Fruit fly (Drosophila melanogaster) whole organism, embryonic: ENCODE data around the gene ZnT63C.

ENCODE experiments used
- Blimp-1 ChIP-seq: fragments of 200-800 bp; sonication (Bioruptor generic); optimal IDR thresholded peaks from 3 replicates; lab custom pipeline; 2018; ENCODE audit warnings: missing biosample characterization, missing genetic modification characterization, mild to moderate bottlenecking, moderate library complexity, missing genetic modification reagents
- CG1024 ChIP-seq: fragments of 200-800 bp; sonication (Bioruptor generic); IDR thresholded peaks from 2 replicates; pipeline ENCODE4 v1.3.6; 2022; ENCODE audit warnings: missing biosample characterization, missing genetic modification characterization
- CG11504 ChIP-seq: fragments of 200-800 bp; sonication (Bioruptor generic); optimal IDR thresholded peaks from 3 replicates; lab custom pipeline; 2019; ENCODE audit warnings: missing biosample characterization, mild to moderate bottlenecking, missing genetic modification characterization, moderate library complexity
- CG12391 ChIP-seq: fragments of 200-800 bp; sonication (Bioruptor generic); optimal IDR thresholded peaks from 3 replicates; lab custom pipeline; 2018; ENCODE audit warnings: missing biosample characterization, mild to moderate bottlenecking, missing genetic modification characterization, moderate library complexity
- CG12659 ChIP-seq: fragments of 200-800 bp; sonication (Bioruptor generic); optimal IDR thresholded peaks from 3 replicates; lab custom pipeline; 2017; ENCODE audit warnings: mild to moderate bottlenecking, missing biosample characterization, missing genetic modification reagents, missing genetic modification characterization
- CG14441 ChIP-seq: fragments of 200-800 bp; sonication (Bioruptor generic); IDR thresholded peaks from 2 replicates; pipeline ENCODE4 v1.3.6; 2022; ENCODE audit warnings: missing biosample characterization, missing genetic modification characterization
- CG15269 ChIP-seq: fragments of 200-800 bp; sonication (Bioruptor generic); optimal IDR thresholded peaks from 2 replicates; lab custom pipeline; 2018; ENCODE audit warnings: missing biosample characterization, mild to moderate bottlenecking, missing genetic modification characterization, moderate library complexity
- CG17568 ChIP-seq: fragments of 200-800 bp; sonication (Bioruptor generic); optimal IDR thresholded peaks from 2 replicates; lab custom pipeline; 2018; ENCODE audit warnings: missing biosample characterization, mild to moderate bottlenecking, missing genetic modification characterization, moderate library complexity
- CG2116 ChIP-seq: fragments of 200-800 bp; sonication (Bioruptor generic); optimal IDR thresholded peaks from 3 replicates; lab custom pipeline; 2018; ENCODE audit warnings: missing biosample characterization, mild to moderate bottlenecking, missing genetic modification characterization
- CG2120 ChIP-seq: fragments of 200-800 bp; sonication (Bioruptor generic); optimal IDR thresholded peaks from 3 replicates; lab custom pipeline; 2016; ENCODE audit warnings: missing biosample characterization, missing genetic modification characterization
- CG2199 ChIP-seq: fragments of 200-800 bp; sonication (Bioruptor generic); IDR thresholded peaks from 3 replicates; pipeline ENCODE4 v1.3.6; 2022; ENCODE audit warnings: missing biosample characterization, missing genetic modification characterization
- CG2678 ChIP-seq: fragments of 200-800 bp; sonication (Bioruptor generic); optimal IDR thresholded peaks from 3 replicates; lab custom pipeline; 2019; ENCODE audit warnings: missing biosample characterization, mild to moderate bottlenecking, missing genetic modification characterization, moderate library complexity
- CG30403 ChIP-seq: fragments of 200-800 bp; sonication (Bioruptor generic); optimal IDR thresholded peaks from 3 replicates; lab custom pipeline; 2016; ENCODE audit warnings: missing biosample characterization, missing genetic modification characterization
- CG32532 ChIP-seq: fragments of 200-800 bp; sonication (Bioruptor generic); IDR thresholded peaks from 2 replicates; pipeline ENCODE4 v1.3.6; 2022; ENCODE audit warnings: missing biosample characterization, missing genetic modification characterization
- CG3726 ChIP-seq: fragments of 200-800 bp; sonication (Bioruptor generic); IDR thresholded peaks from 3 replicates; pipeline ENCODE4, ENCODE4 v1.3.6; 2022; ENCODE audit warnings: missing biosample characterization, missing genetic modification characterization
- CG3995 ChIP-seq: fragments of 200-800 bp; sonication (Bioruptor generic); optimal IDR thresholded peaks from 3 replicates; lab custom pipeline; 2016; ENCODE audit warnings: missing biosample characterization, missing genetic modification characterization
- CG42726 ChIP-seq: fragments of 200-800 bp; sonication (Bioruptor generic); IDR thresholded peaks from 2 replicates; pipeline ENCODE4 v1.3.6; 2022; ENCODE audit warnings: missing biosample characterization, missing genetic modification characterization; ENCODE audit not compliant: partially characterized antibody
- CG4360 ChIP-seq: fragments of 200-800 bp; sonication (Bioruptor generic); IDR thresholded peaks from 2 replicates; pipeline ENCODE4 v1.3.6; 2022; ENCODE audit warnings: missing biosample characterization, missing genetic modification characterization
- CG6272 ChIP-seq: fragments of 200-800 bp; sonication (Bioruptor generic); IDR thresholded peaks from 2 replicates; pipeline ENCODE4 v1.3.6; 2022; ENCODE audit warnings: missing biosample characterization, missing genetic modification characterization
- CG7963 ChIP-seq: fragments of 200-800 bp; sonication (Bioruptor generic); IDR thresholded peaks from 3 replicates; pipeline ENCODE4 v1.3.6; 2022; ENCODE audit warnings: missing biosample characterization, missing genetic modification characterization; ENCODE audit not compliant: partially characterized antibody
- CG8290 ChIP-seq, 3 experiments: fragments of 200-800 bp; sonication (Bioruptor generic); optimal IDR thresholded peaks; 2 replicates each; lab custom pipeline; 2016 to 2019; ENCODE audit warnings: missing biosample characterization in 3 of 3, missing genetic modification characterization in 3 of 3, mild to moderate bottlenecking in 2 of 3, moderate library complexity in 1 of 3
- Camta ChIP-seq: fragments of 200-800 bp; sonication (Bioruptor generic); optimal IDR thresholded peaks from 2 replicates; lab custom pipeline; 2016; ENCODE audit warnings: missing biosample characterization, missing genetic modification characterization
- Drgx ChIP-seq: fragments of 200-800 bp; sonication (Bioruptor generic); IDR thresholded peaks from 2 replicates; pipeline ENCODE4 v1.3.6; 2022; ENCODE audit warnings: missing biosample characterization, missing genetic modification characterization
- HmgD ChIP-seq: fragments of 200-800 bp; sonication (Bioruptor generic); optimal IDR thresholded peaks from 3 replicates; lab custom pipeline; 2016; ENCODE audit warnings: missing biosample characterization, missing genetic modification characterization
- Hr78 ChIP-seq, 2 experiments: fragments of 200-800 bp in 1 of 2; fragments of >200 bp in 1 of 2; sonication (Bioruptor generic) in 1 of 2; optimal IDR thresholded peaks; 2 replicates each; lab custom pipeline; 2017 to 2019; ENCODE audit warnings: missing biosample characterization in 2 of 2, missing genetic modification characterization in 2 of 2, mild to moderate bottlenecking in 1 of 2, moderate library complexity in 1 of 2
- MTF-1 ChIP-seq: fragments of 200-800 bp; sonication (Bioruptor generic); optimal IDR thresholded peaks from 2 replicates; lab custom pipeline; 2018; ENCODE audit warnings: missing biosample characterization, mild to moderate bottlenecking, missing genetic modification characterization, borderline replicate concordance
- Myb ChIP-seq: fragments of 200-800 bp; sonication (Bioruptor generic); optimal IDR thresholded peaks from 2 replicates; lab custom pipeline; 2016; ENCODE audit warnings: missing biosample characterization, missing genetic modification characterization
- Pdp1 ChIP-seq, 2 experiments: fragments of 200-800 bp; sonication (Bioruptor generic); optimal IDR thresholded peaks; 3 replicates each; lab custom pipeline; 2016; ENCODE audit warnings: missing biosample characterization in 2 of 2, missing genetic modification characterization in 2 of 2, mild to moderate bottlenecking in 1 of 2, moderate library complexity in 1 of 2
- Poxn ChIP-seq: fragments of 200-800 bp; sonication (Bioruptor generic); IDR thresholded peaks from 2 replicates; pipeline ENCODE4 v1.3.6; 2022; ENCODE audit warnings: missing biosample characterization, missing genetic modification characterization
- Ptx1 ChIP-seq: fragments of 200-800 bp; sonication (Bioruptor generic); IDR thresholded peaks from 2 replicates; pipeline ENCODE4 v1.3.6; 2022; ENCODE audit warnings: missing biosample characterization, missing genetic modification characterization
- Ssrp ChIP-seq: fragments of 200-800 bp; sonication (Bioruptor generic); optimal IDR thresholded peaks from 2 replicates; lab custom pipeline; 2018; ENCODE audit warnings: missing biosample characterization, mild to moderate bottlenecking, missing genetic modification characterization, moderate library complexity
- ash1 ChIP-seq: fragments of 200-800 bp; sonication (Bioruptor generic); optimal IDR thresholded peaks from 2 replicates; lab custom pipeline; 2018; ENCODE audit warnings: missing biosample characterization, mild to moderate bottlenecking, missing genetic modification characterization
- btn ChIP-seq: fragments of 200-800 bp; sonication (Bioruptor generic); optimal IDR thresholded peaks from 2 replicates; lab custom pipeline; 2016; ENCODE audit warnings: missing biosample characterization, missing genetic modification characterization
- crol ChIP-seq: fragments of 200-800 bp; sonication (Bioruptor generic); IDR thresholded peaks from 2 replicates; pipeline ENCODE4 v1.3.6; 2022; ENCODE audit warnings: missing biosample characterization, missing genetic modification characterization
- dysf ChIP-seq: fragments of 200-800 bp; sonication (Bioruptor generic); IDR thresholded peaks from 3 replicates; pipeline ENCODE4 v1.3.6; 2022; ENCODE audit warnings: missing biosample characterization, missing genetic modification characterization
- ems ChIP-seq: fragments of 200-800 bp; sonication (Bioruptor generic); optimal IDR thresholded peaks from 3 replicates; lab custom pipeline; 2016; ENCODE audit warnings: missing biosample characterization, missing genetic modification characterization
- esg ChIP-seq: fragments of 200-800 bp; sonication (Bioruptor generic); conservative IDR thresholded peaks from 2 replicates; pipeline ENCODE4 v1.3.6; 2022; ENCODE audit warnings: missing biosample characterization, missing genetic modification characterization
- fd3F ChIP-seq: fragments of 200-800 bp; sonication (Bioruptor generic); optimal IDR thresholded peaks from 2 replicates; lab custom pipeline; 2018; ENCODE audit warnings: missing biosample characterization, mild to moderate bottlenecking, missing genetic modification characterization, moderate library complexity
- jing ChIP-seq: fragments of 200-800 bp; sonication (Bioruptor generic); optimal IDR thresholded peaks from 2 replicates; lab custom pipeline; 2018; ENCODE audit warnings: missing biosample characterization, mild to moderate bottlenecking, missing genetic modification characterization
- kay ChIP-seq: fragments of 200-800 bp; sonication (Bioruptor generic); optimal IDR thresholded peaks from 2 replicates; lab custom pipeline; 2016; ENCODE audit warnings: missing biosample characterization, missing genetic modification characterization
- lab ChIP-seq: fragments of 200-800 bp; sonication (Bioruptor generic); optimal IDR thresholded peaks from 3 replicates; lab custom pipeline; 2017; ENCODE audit warnings: missing biosample characterization, missing genetic modification characterization, mild to moderate bottlenecking, moderate library complexity, missing genetic modification reagents
- lov ChIP-seq, 2 experiments: fragments of 200-800 bp in 1 of 2; fragments of >200 bp in 1 of 2; sonication (Bioruptor generic) in 1 of 2; IDR thresholded peaks in 1 of 2; optimal IDR thresholded peaks in 1 of 2; 2 replicates in 1 of 2; 3 replicates in 1 of 2; pipeline versions ENCODE4 v1.3.6 to Lab custom; 2017 to 2022; ENCODE audit warnings: missing biosample characterization in 1 of 2, missing genetic modification characterization in 1 of 2
- oc ChIP-seq: fragments of 200-800 bp; sonication (Bioruptor generic); optimal IDR thresholded peaks from 2 replicates; lab custom pipeline; 2018; ENCODE audit warnings: missing biosample characterization, mild to moderate bottlenecking, missing genetic modification characterization, moderate library complexity
- pfk ChIP-seq: fragments of 200-800 bp; sonication (Bioruptor generic); optimal IDR thresholded peaks from 2 replicates; lab custom pipeline; 2018; ENCODE audit warnings: missing biosample characterization, mild to moderate bottlenecking, missing genetic modification characterization, moderate library complexity
- row ChIP-seq: fragments of 200-800 bp; sonication (Bioruptor generic); IDR thresholded peaks from 3 replicates; pipeline ENCODE4 v1.3.6; 2022; ENCODE audit warnings: missing biosample characterization, missing genetic modification characterization
- schlank ChIP-seq: fragments of 200-800 bp; sonication (Bioruptor generic); optimal IDR thresholded peaks from 2 replicates; lab custom pipeline; 2018; ENCODE audit warnings: missing biosample characterization, mild to moderate bottlenecking, missing genetic modification characterization
- sima ChIP-seq: fragments of 200-800 bp; sonication (Bioruptor generic); optimal IDR thresholded peaks from 2 replicates; lab custom pipeline; 2016; ENCODE audit warnings: missing biosample characterization, missing genetic modification characterization
- stc ChIP-seq: fragments of 200-800 bp; sonication (Bioruptor generic); IDR thresholded peaks from 2 replicates; pipeline ENCODE4 v1.3.6; 2022; ENCODE audit warnings: missing biosample characterization, missing genetic modification characterization
- tap ChIP-seq: fragments of 200-800 bp; optimal IDR thresholded peaks from 3 replicates; lab custom pipeline; 2019; ENCODE audit warnings: missing biosample characterization, mild to moderate bottlenecking, missing genetic modification characterization, moderate library complexity

ZnT63C gene

DNA sequence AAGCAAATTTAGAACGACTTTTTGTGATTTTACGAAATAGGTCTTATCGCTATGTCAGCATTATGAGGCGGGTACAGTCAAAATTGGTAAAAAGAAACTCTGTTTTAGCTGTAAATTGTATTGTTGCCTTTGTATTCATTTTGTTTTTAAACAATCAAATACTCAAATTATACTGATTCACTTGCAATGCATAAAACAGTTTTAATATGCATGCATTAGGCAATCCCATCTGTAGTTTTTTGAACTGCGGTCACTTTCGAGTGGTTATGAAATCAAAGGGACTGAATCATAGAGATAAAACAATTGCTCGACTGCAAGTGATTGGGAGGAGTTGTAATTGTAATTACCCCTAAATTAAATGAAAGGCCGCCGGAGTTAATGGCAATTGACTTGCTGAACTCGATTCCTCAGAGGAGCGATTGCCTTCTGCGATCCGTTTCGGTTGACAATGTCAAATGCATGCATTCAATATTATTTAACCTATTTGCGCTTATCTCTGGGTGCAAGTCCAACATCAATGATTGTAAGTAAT, 36.3 kb downstream of the ZnT63C start (continued):
- no peak for TF ChIP-seq Ssrp
- TF ChIP-seq jing, result no peak
- no peak for TF ChIP-seq MTF-1 (GFP tag; lab: Kevin White, UChicago)
- no peak for TF ChIP-seq Myb (GFP tag; lab: Kevin White, UChicago)
- no peak for TF ChIP-seq CG17568 (GFP tag; lab: Kevin White, UChicago)
- TF ChIP-seq ems, result no peak
- no peak for TF ChIP-seq CG30403 (GFP tag; lab: Kevin White, UChicago)
- peak; percentile 45 for TF ChIP-seq CG15269 (tag; lab: Kevin White, UChicago)
- TF ChIP-seq Camta (GFP tag; lab: Kevin White, UChicago), result no peak
- TF ChIP-seq kay, result no peak
- TF ChIP-seq CG1024, result no peak
- no peak for TF ChIP-seq Blimp-1 (GFP tag; lab: Kevin White, UChicago)
- TF ChIP-seq CG2120, result peak; percentile 46
- TF ChIP-seq oc, result no peak
- no peak for TF ChIP-seq CG2199 (GFP tag; lab: Robert Waterston, UW)
- peak; percentile 37 for TF ChIP-seq lab (GFP tag; lab: Kevin White, UChicago)
- TF ChIP-seq CG2678 (tag; lab: Kevin White, UChicago), result peak; percentile 20
- no peak for TF ChIP-seq Drgx (GFP tag; lab: Robert Waterston, UW)
- TF ChIP-seq HmgD (GFP tag; lab: Kevin White, UChicago), result no peak
- TF ChIP-seq fd3F, result no peak
- TF ChIP-seq CG32532 (GFP tag; lab: Robert Waterston, UW), result peak; percentile 16; the same call in 1 of the 2 replicates
- TF ChIP-seq CG14441 (GFP tag; lab: Robert Waterston, UW), result 0 out of 2 replicates have a peak, but pooled peaks have one; percentile 22
- no peak for TF ChIP-seq CG42726 (GFP tag; lab: Robert Waterston, UW)
- 0 out of 2 replicates have a peak, but pooled peaks have one; percentile 13 for TF ChIP-seq Ptx1 (GFP tag; lab: Robert Waterston, UW)
- TF ChIP-seq CG8290 (GFP tag; optimal IDR thresholded peaks at IDR 0.05; lab: Kevin White, UChicago), result no peak
- peak in 1 of 2 experiments; percentile 38 for TF ChIP-seq CG8290 (tag; optimal IDR thresholded peaks at IDR 0.05; lab: Kevin White, UChicago)
- TF ChIP-seq CG3995, result no peak
- peak in 1 of 2 experiments; percentile 56 for TF ChIP-seq Pdp1 (GFP tag; optimal IDR thresholded peaks at IDR 0.05; lab: Kevin White, UChicago)
- TF ChIP-seq CG2116, result no peak
- peak; percentile 56 for TF ChIP-seq row (GFP tag; lab: Robert Waterston, UW)
- TF ChIP-seq btn (GFP tag; lab: Kevin White, UChicago), result no peak
- TF ChIP-seq Hr78 (GFP tag; optimal IDR thresholded peaks at IDR 0.05; lab: Kevin White, UChicago), result no peak
- TF ChIP-seq stc (GFP tag; lab: Robert Waterston, UW), result 0 out of 2 replicates have a peak, but pooled peaks have one; percentile 44
- TF ChIP-seq CG12659 (GFP tag; lab: Kevin White, UChicago), result peak; percentile 3
- no peak for TF ChIP-seq CG4360
- TF ChIP-seq CG3726, result no peak
- no peak for TF ChIP-seq CG6272
- peak; percentile 19 for TF ChIP-seq CG11504 (tag; lab: Kevin White, UChicago)
- no peak for TF ChIP-seq sima (GFP tag; lab: Kevin White, UChicago)
- no peak for TF ChIP-seq pfk
- TF ChIP-seq Poxn (GFP tag; lab: Robert Waterston, UW), result no peak
- no peak for TF ChIP-seq crol
- TF ChIP-seq CG7963, result no peak
- TF ChIP-seq schlank, result no peak
- TF ChIP-seq dysf (GFP tag; lab: Robert Waterston, UW), result 0 out of 3 replicates have a peak, but pooled peaks have one; percentile 34
- peak; percentile 7 for TF ChIP-seq CG12391 (tag; lab: Kevin White, UChicago)
- TF ChIP-seq esg (GFP tag; lab: Robert Waterston, UW), result no peak
- TF ChIP-seq tap, result no peak
- no peak for TF ChIP-seq ash1 (GFP tag; lab: Kevin White, UChicago)
- TF ChIP-seq lov (optimal IDR thresholded peaks at IDR 0.05; lab: Kevin White, UChicago), result no peak
- TF ChIP-seq lov (GFP tag; IDR thresholded peaks at IDR 0.05; lab: Robert Waterston, UW), result no peak
